Worm (Caenorhabditis elegans) whole organism, young adult: ENCODE results near the gene F11C7.2.
A peak's percentile ranks its signal among the peaks of the same experiment; 100 is the strongest.

Experiments
- B0261.1 ChIP-seq: sonication (generic microtip); optimal IDR thresholded peaks from 2 replicates; lab custom pipeline; 2016; ENCODE audit warnings: mild to moderate bottlenecking, missing genetic modification characterization, moderate library complexity, missing compliant biosample characterization
- B0336.3 ChIP-seq: fragments of 200-800 bp; sonication (Bioruptor generic); IDR thresholded peaks from 2 replicates; pipeline ENCODE4 v1.3.6; 2022; ENCODE audit warnings: missing genetic modification characterization, missing compliant biosample characterization
- F10E7.11 ChIP-seq: sonication (generic microtip); optimal IDR thresholded peaks from 2 replicates; lab custom pipeline; 2017; ENCODE audit warnings: mild to moderate bottlenecking, missing genetic modification characterization, moderate library complexity, missing compliant biosample characterization
- F57A8.1 ChIP-seq: fragments of 200-800 bp; sonication (Bioruptor generic); optimal IDR thresholded peaks from 2 replicates; lab custom pipeline; 2018; ENCODE audit warnings: mild to moderate bottlenecking, missing genetic modification characterization, moderate library complexity, missing compliant biosample characterization
- K11D2.4 ChIP-seq: fragments of 200-800 bp; sonication (Bioruptor generic); IDR thresholded peaks from 2 replicates; pipeline ENCODE4 v1.3.6; 2022; ENCODE audit warnings: missing genetic modification reagents, missing genetic modification characterization, missing compliant biosample characterization
- Y56A3A.18 ChIP-seq: fragments of 200-800 bp; sonication (Bioruptor generic); IDR thresholded peaks from 2 replicates; pipeline ENCODE4 v1.3.6; 2022; ENCODE audit warnings: missing genetic modification reagents, missing genetic modification characterization, missing compliant biosample characterization
- Y95B8A.8 ChIP-seq: fragments of 200-800 bp; sonication (Bioruptor generic); IDR thresholded peaks from 2 replicates; pipeline ENCODE4 v1.3.6; 2022; ENCODE audit warnings: missing genetic modification reagents, missing genetic modification characterization, missing compliant biosample characterization
- ZK185.1 ChIP-seq: sonication (generic microtip); optimal IDR thresholded peaks from 2 replicates; lab custom pipeline; 2016; ENCODE audit warnings: mild to moderate bottlenecking, missing genetic modification characterization, missing compliant biosample characterization; ENCODE audit not compliant: poor library complexity, severe bottlenecking
- aptf-2 ChIP-seq: fragments of 200-800 bp; sonication (Bioruptor generic); conservative IDR thresholded peaks from 2 replicates; pipeline ENCODE4 v1.3.6; 2022; ENCODE audit warnings: missing genetic modification reagents, missing genetic modification characterization, missing compliant biosample characterization
- atf-7 ChIP-seq: sonication (generic microtip); optimal IDR thresholded peaks from 2 replicates; lab custom pipeline; 2017; ENCODE audit warnings: mild to moderate bottlenecking, missing genetic modification characterization, missing compliant biosample characterization
- attf-6 ChIP-seq: fragments of 200-800 bp; sonication (Bioruptor generic); IDR thresholded peaks from 2 replicates; pipeline ENCODE4 v1.3.6; 2022; ENCODE audit warnings: missing genetic modification reagents, missing genetic modification characterization, missing compliant biosample characterization
- cebp-2 ChIP-seq: fragments of 200-800 bp; sonication (Bioruptor generic); IDR thresholded peaks from 2 replicates; pipeline ENCODE4 v1.3.6; 2022; ENCODE audit warnings: missing genetic modification characterization, missing compliant biosample characterization
- ceh-91 ChIP-seq: fragments of 200-800 bp; sonication (Bioruptor generic); IDR thresholded peaks from 2 replicates; pipeline ENCODE4 v1.3.6; 2022; ENCODE audit warnings: missing genetic modification reagents, missing genetic modification characterization, missing compliant biosample characterization
- chd-7 ChIP-seq: sonication (generic microtip); optimal IDR thresholded peaks from 2 replicates; lab custom pipeline; 2016; ENCODE audit warnings: mild to moderate bottlenecking, missing genetic modification characterization, moderate library complexity, missing compliant biosample characterization
- dpff-1 ChIP-seq: sonication (generic microtip); optimal IDR thresholded peaks from 2 replicates; lab custom pipeline; 2017; ENCODE audit warnings: mild to moderate bottlenecking, missing genetic modification characterization, missing compliant biosample characterization
- egrh-3 ChIP-seq: fragments of 200-800 bp; sonication (Bioruptor generic); IDR thresholded peaks from 2 replicates; pipeline ENCODE4 v1.3.6; 2022; ENCODE audit warnings: missing genetic modification reagents, missing genetic modification characterization, missing compliant biosample characterization
- ekl-4 ChIP-seq: fragments of 200-800 bp; sonication (Bioruptor generic); IDR thresholded peaks from 2 replicates; pipeline ENCODE4 v1.3.6; 2022; ENCODE audit warnings: missing genetic modification reagents, missing genetic modification characterization, missing compliant biosample characterization
- gei-17 ChIP-seq: fragments of 200-800 bp; sonication (Bioruptor generic); optimal IDR thresholded peaks from 2 replicates; lab custom pipeline; 2018; ENCODE audit warnings: mild to moderate bottlenecking, missing genetic modification characterization, missing compliant biosample characterization
- hmg-20 ChIP-seq: fragments of 200-800 bp; sonication (Bioruptor generic); IDR thresholded peaks from 2 replicates; pipeline ENCODE4 v1.3.6; 2022; ENCODE audit warnings: missing genetic modification reagents, missing genetic modification characterization, missing compliant biosample characterization
- lag-1 ChIP-seq: fragments of 200-800 bp; sonication (Bioruptor generic); IDR thresholded peaks from 2 replicates; pipeline ENCODE4 v1.3.6; 2022; ENCODE audit warnings: missing genetic modification reagents, missing genetic modification characterization, missing compliant biosample characterization
- let-526 ChIP-seq: fragments of 200-800 bp; sonication (Bioruptor generic); IDR thresholded peaks from 2 replicates; pipeline ENCODE4 v1.3.6; 2022; ENCODE audit warnings: missing genetic modification reagents, missing genetic modification characterization, missing compliant biosample characterization
- lin-26 ChIP-seq: fragments of 200-800 bp; sonication (Bioruptor generic); IDR thresholded peaks from 2 replicates; pipeline ENCODE4 v1.3.6; 2022; ENCODE audit warnings: missing genetic modification reagents, missing genetic modification characterization, missing compliant biosample characterization
- lin-54 ChIP-seq: fragments of 200-800 bp; sonication (Bioruptor generic); optimal IDR thresholded peaks from 2 replicates; lab custom pipeline; 2018; ENCODE audit warnings: mild to moderate bottlenecking, missing genetic modification characterization, missing compliant biosample characterization
- lsl-1 ChIP-seq: fragments of 200-800 bp; sonication (Bioruptor generic); optimal IDR thresholded peaks from 2 replicates; lab custom pipeline; 2018; ENCODE audit warnings: mild to moderate bottlenecking, missing genetic modification characterization, moderate library complexity, missing compliant biosample characterization
- lsy-27 ChIP-seq: sonication (generic microtip); optimal IDR thresholded peaks from 2 replicates; lab custom pipeline; 2017; ENCODE audit warnings: missing genetic modification characterization, mild to moderate bottlenecking, missing compliant biosample characterization, antibody characterized with exemption, missing genotype, borderline replicate concordance; ENCODE audit not compliant: insufficient read depth
- madf-3 ChIP-seq: fragments of 200-800 bp; sonication (Bioruptor generic); IDR thresholded peaks from 2 replicates; pipeline ENCODE4 v1.3.6; 2022; ENCODE audit warnings: missing genetic modification reagents, missing genetic modification characterization, missing compliant biosample characterization
- mel-28 ChIP-seq: sonication (generic microtip); optimal IDR thresholded peaks from 2 replicates; lab custom pipeline; 2016; ENCODE audit warnings: borderline replicate concordance, mild to moderate bottlenecking, missing genetic modification characterization, missing compliant biosample characterization
- mes-4 ChIP-seq: sonication (generic microtip); optimal IDR thresholded peaks from 2 replicates; lab custom pipeline; 2016; ENCODE audit warnings: missing genotype, missing genetic modification characterization, missing compliant biosample characterization
- nfya-1 ChIP-seq: sonication (generic microtip); optimal IDR thresholded peaks from 2 replicates; lab custom pipeline; 2017; ENCODE audit warnings: antibody characterized with exemption, missing compliant biosample characterization, missing genetic modification characterization, borderline replicate concordance; ENCODE audit not compliant: insufficient read depth
- nfya-2 ChIP-seq: fragments of 200-800 bp; sonication (Bioruptor generic); IDR thresholded peaks from 2 replicates; pipeline ENCODE4 v1.3.6; 2022; ENCODE audit warnings: missing genetic modification reagents, missing genetic modification characterization, missing compliant biosample characterization
- nhr-27 ChIP-seq: fragments of 200-800 bp; sonication (Bioruptor generic); optimal IDR thresholded peaks from 2 replicates; lab custom pipeline; 2018; ENCODE audit warnings: mild to moderate bottlenecking, missing genetic modification characterization, moderate library complexity, missing compliant biosample characterization
- snpc-1.1 ChIP-seq: sonication (generic microtip); optimal IDR thresholded peaks from 2 replicates; lab custom pipeline; 2017; ENCODE audit warnings: missing genetic modification characterization, mild to moderate bottlenecking, missing compliant biosample characterization, antibody characterized with exemption, moderate library complexity, missing genotype, missing genetic modification reagents; ENCODE audit not compliant: insufficient read depth
- snpc-1.3 ChIP-seq: sonication (generic microtip); optimal IDR thresholded peaks from 2 replicates; lab custom pipeline; 2017; ENCODE audit warnings: missing genetic modification characterization, mild to moderate bottlenecking, missing compliant biosample characterization, antibody characterized with exemption, moderate library complexity, missing genotype, missing genetic modification reagents; ENCODE audit not compliant: insufficient read depth
- snpc-4 ChIP-seq, 5 experiments: fragments of 150-350 bp in 1 of 5; sonication (generic microtip) in 4 of 5; optimal IDR thresholded peaks; 2 replicates each; lab custom pipeline; 2014 to 2018; ENCODE audit warnings: missing genetic modification characterization in 5 of 5, missing biosample characterization in 3 of 5, antibody characterized with exemption in 2 of 5, mild to moderate bottlenecking in 2 of 5, missing compliant biosample characterization in 2 of 5, missing genotype in 2 of 5, moderate library complexity in 2 of 5, missing genetic modification reagents in 1 of 5
- tlf-1 ChIP-seq: fragments of 200-800 bp; sonication (Bioruptor generic); optimal IDR thresholded peaks from 2 replicates; lab custom pipeline; 2018; ENCODE audit warnings: mild to moderate bottlenecking, missing genetic modification characterization, missing compliant biosample characterization
- ztf-18 ChIP-seq: sonication (generic microtip); optimal IDR thresholded peaks from 2 replicates; lab custom pipeline; 2016; ENCODE audit warnings: missing genotype, mild to moderate bottlenecking, missing genetic modification characterization, missing compliant biosample characterization

The F11C7.2 gene

DNA sequence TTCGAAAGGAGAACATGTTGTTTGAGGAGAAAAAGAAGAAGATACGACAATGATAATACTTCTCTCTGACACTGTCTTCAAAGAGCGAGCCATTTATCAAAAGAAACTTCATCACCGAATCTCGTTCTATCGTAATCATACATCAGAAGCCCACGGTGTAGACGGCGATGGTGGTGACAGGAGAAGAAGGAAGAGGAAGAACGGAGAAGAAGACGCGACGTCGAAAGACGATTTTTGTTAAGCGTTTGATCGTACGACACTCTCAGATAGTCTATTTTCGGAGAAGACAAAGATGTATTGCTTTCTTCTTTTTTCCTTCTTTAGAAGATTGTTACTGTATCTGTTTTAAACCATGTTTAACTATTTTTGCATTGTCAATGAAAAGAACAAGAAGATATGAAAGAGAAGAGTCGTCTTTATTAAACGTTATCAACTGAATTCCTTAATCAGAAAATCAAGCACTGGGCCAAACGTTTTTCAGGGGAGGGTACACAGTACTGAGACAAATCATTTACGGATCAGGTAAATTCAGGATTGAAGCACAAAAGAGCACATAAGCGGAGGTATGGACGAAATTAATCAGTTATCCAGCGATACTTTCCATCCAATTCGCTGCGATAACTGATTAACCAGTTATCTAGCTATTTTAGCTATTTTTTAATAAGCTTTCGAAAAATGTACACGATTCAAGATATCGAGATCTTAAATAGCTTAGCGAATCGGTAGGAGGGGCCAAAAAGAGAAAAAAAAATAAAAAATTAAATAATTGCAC is 23.4 kb downstream of the F11C7.2 start (continued):
- no peak for TF ChIP-seq dpff-1 (tag; lab: Kevin White, UChicago)
- no peak for TF ChIP-seq lin-54 (GFP tag; lab: Kevin White, UChicago)
- no peak for TF ChIP-seq lsy-27 (tag; lab: Kevin White, UChicago)
- TF ChIP-seq nfya-2 (GFP tag; lab: Robert Waterston, UW), result no peak
- TF ChIP-seq snpc-1.3 (tag; lab: Kevin White, UChicago), result no peak
- no peak for TF ChIP-seq tlf-1 (GFP tag; lab: Kevin White, UChicago)
- TF ChIP-seq madf-3, result no peak
- 0 out of 2 replicates have a peak, but pooled peaks have one; percentile 7 for TF ChIP-seq Y56A3A.18
- TF ChIP-seq K11D2.4 (GFP tag; lab: Robert Waterston, UW), result no peak
- no peak for TF ChIP-seq ceh-91 (GFP tag; lab: Robert Waterston, UW)
- TF ChIP-seq aptf-2, result no peak
- no peak for TF ChIP-seq B0336.3 (GFP tag; lab: Robert Waterston, UW)
- TF ChIP-seq nhr-27 (tag; lab: Kevin White, UChicago), result peak; percentile 26
- TF ChIP-seq gei-17 (GFP tag; lab: Kevin White, UChicago), result peak; percentile 49
- TF ChIP-seq lsl-1 (GFP tag; lab: Kevin White, UChicago), result no peak
- peak; percentile 38 for TF ChIP-seq chd-7 (tag; lab: Kevin White, UChicago)
- TF ChIP-seq atf-7 (tag; lab: Kevin White, UChicago), result no peak
- no peak for TF ChIP-seq mel-28
- no peak for TF ChIP-seq hmg-20 (GFP tag; lab: Robert Waterston, UW)
- no peak for TF ChIP-seq Y95B8A.8 (GFP tag; lab: Robert Waterston, UW)
- no peak for TF ChIP-seq ztf-18 (tag; lab: Kevin White, UChicago)
- no peak for TF ChIP-seq F10E7.11
- TF ChIP-seq attf-6 (GFP tag; lab: Robert Waterston, UW), result no peak
- TF ChIP-seq ekl-4 (GFP tag; lab: Robert Waterston, UW), result 0 out of 2 replicates have a peak, but pooled peaks have one; percentile 7
- peak; percentile 28 for TF ChIP-seq ZK185.1 (tag; lab: Kevin White, UChicago)
- TF ChIP-seq snpc-1.1 (tag; lab: Kevin White, UChicago), result no peak
- no peak for TF ChIP-seq mes-4
- TF ChIP-seq B0261.1 (tag; lab: Kevin White, UChicago), result no peak
- no peak for TF ChIP-seq nfya-1 (tag; lab: Kevin White, UChicago)
- no peak for TF ChIP-seq F57A8.1 (GFP tag; lab: Kevin White, UChicago)
- peak; percentile 57; the same call in 1 of the 2 replicates for TF ChIP-seq lin-26 (GFP tag; lab: Robert Waterston, UW)
- TF ChIP-seq lag-1 (GFP tag; lab: Robert Waterston, UW), result no peak
- TF ChIP-seq let-526 (GFP tag; lab: Robert Waterston, UW), result no peak
- TF ChIP-seq egrh-3 (GFP tag; lab: Robert Waterston, UW), result no peak
- no peak for TF ChIP-seq cebp-2 (GFP tag; lab: Robert Waterston, UW)
- TF ChIP-seq snpc-4 (GFP tag; optimal IDR thresholded peaks at IDR 0.05; lab: Kevin White, UChicago), result no peak
- TF ChIP-seq snpc-4 (tag; optimal IDR thresholded peaks at IDR 0.05; lab: Kevin White, UChicago), result no peak
